Fruit fly (Drosophila melanogaster): ENCODE results near the gene Deaf1.
A peak's percentile ranks its signal among the peaks of the same experiment; 100 is the strongest.

Deaf1 gene

DNA sequence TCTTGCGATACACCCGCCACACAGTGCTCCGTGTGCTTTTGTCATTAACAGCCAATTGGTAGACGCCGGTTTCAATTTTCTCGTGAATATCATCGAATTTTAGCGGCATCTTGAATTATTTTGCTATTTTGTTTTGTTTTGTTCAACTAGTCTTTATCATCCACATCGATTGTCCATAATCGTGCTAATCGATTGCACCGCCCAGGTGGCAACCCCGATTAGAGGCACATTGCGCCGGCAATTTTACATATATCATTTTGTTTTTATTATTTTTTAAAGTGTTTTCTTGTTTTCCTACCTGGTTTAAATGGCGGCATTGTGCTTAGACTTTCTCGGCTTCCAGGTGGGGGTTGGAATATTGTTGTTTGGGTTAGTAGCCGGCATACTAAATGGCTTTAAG, 12.1 kb upstream of the Deaf1 start, which contains the start of gene CG34116 (continued):
- TF ChIP-seq CG14860 (GFP tag; IDR thresholded peaks at IDR 0.05; ENCODE audit: partially characterized antibody) (peak; percentile 48; the same call in 2 of the 3 replicates), CG11696 (GFP tag; IDR thresholded peaks at IDR 0.05) (no peak), trem (tag; optimal IDR thresholded peaks at IDR 0.05) (peak; percentile 26), sna (GFP tag; IDR thresholded peaks at IDR 0.05; ENCODE audit: partially characterized antibody) (peak; percentile 19; the same call in 1 of the 2 replicates), hbn (GFP tag; IDR thresholded peaks at IDR 0.05; ENCODE audit: partially characterized antibody) (peak; percentile 56), amos (GFP tag; IDR thresholded peaks at IDR 0.05; ENCODE audit: partially characterized antibody) (peak; percentile 66; the same call in 1 of the 2 replicates), BEAF-32 (GFP tag; optimal IDR thresholded peaks at IDR 0.05) (peak; percentile 66), gce (GFP tag; IDR thresholded peaks at IDR 0.05) (no peak), luna (GFP tag; optimal IDR thresholded peaks at IDR 0.05) (no peak), CG6175 (GFP tag; IDR thresholded peaks at IDR 0.05) (no peak), Bgb (GFP tag; IDR thresholded peaks at IDR 0.05; ENCODE audit: partially characterized antibody) (peak; percentile 73), CG13424 (tag; optimal IDR thresholded peaks at IDR 0.05) (no peak), pzg (GFP tag; optimal IDR thresholded peaks at IDR 0.05) (peak; percentile 32), ap (GFP tag; IDR thresholded peaks at IDR 0.05) (no peak), CG12219 (GFP tag; optimal IDR thresholded peaks at IDR 0.05) (no peak), Ets65A (GFP tag) (peak; percentile 38), Gsc (GFP tag; IDR thresholded peaks at IDR 0.05) (no peak), CG9609 (GFP tag; optimal IDR thresholded peaks at IDR 0.05) (no peak), CG13287 (GFP tag; IDR thresholded peaks at IDR 0.05; ENCODE audit: partially characterized antibody) (peak; percentile 71), CG11093 (GFP tag; IDR thresholded peaks at IDR 0.05) (no peak), CG2116 (GFP tag; optimal IDR thresholded peaks at IDR 0.05) (peak; percentile 24), danr (GFP tag; IDR thresholded peaks at IDR 0.05) (no peak), CG8281 (tag; optimal IDR thresholded peaks at IDR 0.05) (no peak), salm (tag; optimal IDR thresholded peaks at IDR 0.05) (no peak), hb (GFP tag; IDR thresholded peaks at IDR 0.05; ENCODE audit: partially characterized antibody) (peak; percentile 57; the same call in 1 of the 3 replicates), stwl (tag; optimal IDR thresholded peaks at IDR 0.05) (peak; percentile 28), insv (GFP tag; optimal IDR thresholded peaks at IDR 0.05) (no peak), CG13123 (GFP tag; optimal IDR thresholded peaks at IDR 0.05) (no peak), CG17385 (GFP tag; optimal IDR thresholded peaks at IDR 0.05) (no peak), B-H1 (GFP tag; IDR thresholded peaks at IDR 0.05) (no peak), nerfin-2 (GFP tag; IDR thresholded peaks at IDR 0.05; ENCODE audit: partially characterized antibody) (peak; percentile 59), z (GFP tag; IDR thresholded peaks at IDR 0.05) (no peak), CG17186 (GFP tag; optimal IDR thresholded peaks at IDR 0.05) (no peak), HLH4C (GFP tag; IDR thresholded peaks at IDR 0.05; ENCODE audit: partially characterized antibody) (peak; percentile 67), C15 (GFP tag; IDR thresholded peaks at IDR 0.05) (no peak), CG6765 (GFP tag; optimal IDR thresholded peaks at IDR 0.05) (no peak), Scr (GFP tag; IDR thresholded peaks at IDR 0.05; ENCODE audit: partially characterized antibody) (peak; percentile 70), inv (GFP tag; IDR thresholded peaks at IDR 0.05; ENCODE audit: partially characterized antibody) (peak; percentile 41; the same call in 1 of the 2 replicates), E2f2 (GFP tag; IDR thresholded peaks at IDR 0.05) (peak; percentile 15; the same call in 1 of the 2 replicates), CG31388 (GFP tag; optimal IDR thresholded peaks at IDR 0.05) (no peak), D (optimal IDR thresholded peaks at IDR 0.05) (no peak), D (GFP tag; optimal IDR thresholded peaks at IDR 0.05) (no peak), Doc2 (GFP tag; IDR thresholded peaks at IDR 0.05) (no peak), CG10147 (GFP tag; optimal IDR thresholded peaks at IDR 0.05) (no peak), CG18011 (GFP tag; optimal IDR thresholded peaks at IDR 0.05) (no peak), cg (GFP tag; optimal IDR thresholded peaks at IDR 0.05) (peak; percentile 7), D19A (tag; optimal IDR thresholded peaks at IDR 0.05) (no peak), CG6791 (GFP tag; IDR thresholded peaks at IDR 0.05; ENCODE audit: partially characterized antibody) (peak; percentile 84), gcm2 (GFP tag; optimal IDR thresholded peaks at IDR 0.05) (no peak), CG32532 (GFP tag; IDR thresholded peaks at IDR 0.05) (no peak)

Measured in whole organism, embryonic.